Fruit fly (Drosophila melanogaster) whole organism, embryonic: ENCODE results near the gene CG43248.
A peak's percentile ranks its signal among the peaks of the same experiment; 100 is the strongest.

Source experiments
- Adf1 ChIP-seq: fragments of 200-800 bp; sonication (Bioruptor generic); IDR thresholded peaks from 2 replicates; pipeline ENCODE4 v1.3.6; 2022; ENCODE audit warnings: missing biosample characterization, missing genetic modification characterization
- B-H2 ChIP-seq: fragments of 200-800 bp; sonication (Bioruptor generic); optimal IDR thresholded peaks from 2 replicates; lab custom pipeline; 2018; ENCODE audit warnings: missing biosample characterization, mild to moderate bottlenecking, missing genetic modification characterization
- BEAF-32 ChIP-seq: fragments of 200-800 bp; sonication (Bioruptor generic); optimal IDR thresholded peaks from 3 replicates; lab custom pipeline; 2017; ENCODE audit warnings: missing biosample characterization, missing genetic modification characterization, mild to moderate bottlenecking, moderate library complexity, missing genetic modification reagents
- CG10274 ChIP-seq: fragments of 200-800 bp; sonication (Bioruptor generic); optimal IDR thresholded peaks from 3 replicates; lab custom pipeline; 2017; ENCODE audit warnings: missing biosample characterization, mild to moderate bottlenecking, missing genetic modification characterization
- CG12391 ChIP-seq: fragments of 200-800 bp; sonication (Bioruptor generic); optimal IDR thresholded peaks from 3 replicates; lab custom pipeline; 2018; ENCODE audit warnings: missing biosample characterization, mild to moderate bottlenecking, missing genetic modification characterization, moderate library complexity
- CG12769 ChIP-seq: fragments of 200-800 bp; sonication (Bioruptor generic); optimal IDR thresholded peaks from 2 replicates; lab custom pipeline; 2019; ENCODE audit warnings: missing biosample characterization, mild to moderate bottlenecking, missing genetic modification characterization, moderate library complexity
- CG14860 ChIP-seq: fragments of 200-800 bp; sonication (Bioruptor generic); IDR thresholded peaks from 3 replicates; pipeline ENCODE4 v1.3.6; 2022; ENCODE audit warnings: missing biosample characterization, missing genetic modification characterization; ENCODE audit not compliant: partially characterized antibody
- CG15696 ChIP-seq: fragments of 200-800 bp; sonication (Bioruptor generic); optimal IDR thresholded peaks from 2 replicates; lab custom pipeline; 2019; ENCODE audit warnings: missing biosample characterization, mild to moderate bottlenecking, missing genetic modification characterization, moderate library complexity
- CG2120 ChIP-seq: fragments of 200-800 bp; sonication (Bioruptor generic); optimal IDR thresholded peaks from 3 replicates; lab custom pipeline; 2016; ENCODE audit warnings: missing biosample characterization, missing genetic modification characterization
- CG2712 ChIP-seq: fragments of 200-800 bp; optimal IDR thresholded peaks from 3 replicates; lab custom pipeline; 2019; ENCODE audit warnings: missing biosample characterization, mild to moderate bottlenecking, missing genetic modification characterization, moderate library complexity
- CG3163 ChIP-seq: fragments of 200-800 bp; sonication (Bioruptor generic); optimal IDR thresholded peaks from 3 replicates; lab custom pipeline; 2016; ENCODE audit warnings: missing biosample characterization, missing genetic modification characterization
- CG3281 ChIP-seq: fragments of 200-800 bp; sonication (Bioruptor generic); optimal IDR thresholded peaks from 3 replicates; lab custom pipeline; 2017; ENCODE audit warnings: missing biosample characterization, mild to moderate bottlenecking, missing genetic modification characterization
- CG34422 ChIP-seq: fragments of 200-800 bp; sonication (Bioruptor generic); IDR thresholded peaks from 3 replicates; pipeline ENCODE4 v1.3.6; 2022; ENCODE audit warnings: missing biosample characterization, missing genetic modification characterization
- CG4282 ChIP-seq: fragments of 200-800 bp; sonication (Bioruptor generic); optimal IDR thresholded peaks from 2 replicates; lab custom pipeline; 2016; ENCODE audit warnings: missing biosample characterization, missing genetic modification characterization
- CG4360 ChIP-seq: fragments of 200-800 bp; sonication (Bioruptor generic); IDR thresholded peaks from 2 replicates; pipeline ENCODE4 v1.3.6; 2022; ENCODE audit warnings: missing biosample characterization, missing genetic modification characterization
- CG6175 ChIP-seq: fragments of 200-800 bp; sonication (Bioruptor generic); IDR thresholded peaks from 3 replicates; pipeline ENCODE4 v1.3.6; 2022; ENCODE audit warnings: missing biosample characterization, missing genetic modification characterization
- CG7987 ChIP-seq: fragments of 200-800 bp; sonication (Bioruptor generic); optimal IDR thresholded peaks from 2 replicates; lab custom pipeline; 2018; ENCODE audit warnings: missing biosample characterization, mild to moderate bottlenecking, missing genetic modification characterization, moderate library complexity
- CTCF ChIP-seq: fragments of 200-800 bp; sonication (Bioruptor generic); optimal IDR thresholded peaks from 2 replicates; lab custom pipeline; 2017; ENCODE audit warnings: missing biosample characterization, mild to moderate bottlenecking, missing genetic modification characterization, moderate library complexity
- Dad ChIP-seq: fragments of 200-800 bp; sonication (Bioruptor generic); optimal IDR thresholded peaks from 3 replicates; lab custom pipeline; 2016; ENCODE audit warnings: missing biosample characterization, missing genetic modification characterization
- Dek ChIP-seq: fragments of 200-800 bp; sonication (Bioruptor generic); optimal IDR thresholded peaks from 3 replicates; lab custom pipeline; 2019; ENCODE audit warnings: missing biosample characterization, mild to moderate bottlenecking, missing genetic modification characterization, moderate library complexity
- Dref ChIP-seq: fragments of 200-800 bp; sonication (Bioruptor generic); IDR thresholded peaks from 2 replicates; pipeline ENCODE4 v1.3.6; 2022; ENCODE audit warnings: missing biosample characterization, missing genetic modification characterization
- Ets97D ChIP-seq: fragments of 200-800 bp; sonication (Bioruptor generic); optimal IDR thresholded peaks from 3 replicates; lab custom pipeline; 2016; ENCODE audit warnings: missing biosample characterization, missing genetic modification characterization
- Fer3 ChIP-seq: fragments of 200-800 bp; sonication (Bioruptor generic); optimal IDR thresholded peaks from 2 replicates; lab custom pipeline; 2018; ENCODE audit warnings: missing biosample characterization, mild to moderate bottlenecking, missing genetic modification characterization, moderate library complexity
- Hand ChIP-seq: fragments of 200-800 bp; sonication (Bioruptor generic); optimal IDR thresholded peaks from 2 replicates; lab custom pipeline; 2017; ENCODE audit warnings: mild to moderate bottlenecking, missing biosample characterization, missing genetic modification reagents, missing genetic modification characterization
- Hey ChIP-seq: fragments of 200-800 bp; sonication (Bioruptor generic); optimal IDR thresholded peaks from 3 replicates; lab custom pipeline; 2018; ENCODE audit warnings: missing biosample characterization, mild to moderate bottlenecking, missing genetic modification characterization
- HmgD ChIP-seq: fragments of 200-800 bp; sonication (Bioruptor generic); optimal IDR thresholded peaks from 3 replicates; lab custom pipeline; 2016; ENCODE audit warnings: missing biosample characterization, missing genetic modification characterization
- Opbp ChIP-seq: fragments of 200-800 bp; sonication (Bioruptor generic); IDR thresholded peaks from 3 replicates; pipeline ENCODE4 v1.3.6; 2022; ENCODE audit warnings: missing biosample characterization, missing genetic modification characterization; ENCODE audit not compliant: partially characterized antibody
- Pdp1 ChIP-seq, 2 experiments: fragments of 200-800 bp; sonication (Bioruptor generic); optimal IDR thresholded peaks; 3 replicates each; lab custom pipeline; 2016; ENCODE audit warnings: missing biosample characterization in 2 of 2, missing genetic modification characterization in 2 of 2, mild to moderate bottlenecking in 1 of 2, moderate library complexity in 1 of 2
- Poxn ChIP-seq: fragments of 200-800 bp; sonication (Bioruptor generic); IDR thresholded peaks from 2 replicates; pipeline ENCODE4 v1.3.6; 2022; ENCODE audit warnings: missing biosample characterization, missing genetic modification characterization
- Sox100B ChIP-seq: fragments of 200-800 bp; sonication (Bioruptor generic); optimal IDR thresholded peaks from 3 replicates; lab custom pipeline; 2018; ENCODE audit warnings: missing biosample characterization, mild to moderate bottlenecking, missing genetic modification characterization
- al ChIP-seq: fragments of 200-800 bp; sonication (Bioruptor generic); IDR thresholded peaks from 2 replicates; pipeline ENCODE4 v1.3.6; 2022; ENCODE audit warnings: missing biosample characterization, missing genetic modification characterization
- bab2 ChIP-seq: fragments of 200-800 bp; sonication (Bioruptor generic); optimal IDR thresholded peaks from 2 replicates; lab custom pipeline; 2016; ENCODE audit warnings: missing biosample characterization, missing genetic modification characterization
- caup ChIP-seq: fragments of 200-800 bp; sonication (Bioruptor generic); optimal IDR thresholded peaks from 3 replicates; lab custom pipeline; 2017; ENCODE audit warnings: missing biosample characterization, mild to moderate bottlenecking, missing genetic modification characterization, moderate library complexity; ENCODE audit not compliant: severe bottlenecking
- ci ChIP-seq: fragments of 200-800 bp; sonication (Bioruptor generic); IDR thresholded peaks from 3 replicates; pipeline ENCODE4 v1.3.6; 2022; ENCODE audit warnings: missing biosample characterization, missing genetic modification characterization
- eyg ChIP-seq: fragments of 200-800 bp; sonication (Bioruptor generic); optimal IDR thresholded peaks from 3 replicates; lab custom pipeline; 2016; ENCODE audit warnings: missing biosample characterization, missing genetic modification characterization
- gce ChIP-seq: fragments of 200-800 bp; sonication (Bioruptor generic); IDR thresholded peaks from 3 replicates; pipeline ENCODE4 v1.3.6; 2022; ENCODE audit warnings: missing biosample characterization, missing genetic modification characterization
- gem ChIP-seq: fragments of 200-800 bp; sonication (Bioruptor generic); optimal IDR thresholded peaks from 2 replicates; lab custom pipeline; 2019; ENCODE audit warnings: missing biosample characterization, mild to moderate bottlenecking, missing genetic modification characterization, moderate library complexity
- grn ChIP-seq: fragments of 200-800 bp; sonication (Bioruptor generic); optimal IDR thresholded peaks from 3 replicates; lab custom pipeline; 2017; ENCODE audit warnings: missing biosample characterization, missing genetic modification characterization
- hkb ChIP-seq, 2 experiments: fragments of 200-800 bp in 1 of 2; fragments of >200 bp in 1 of 2; sonication (Bioruptor generic) in 1 of 2; IDR thresholded peaks in 1 of 2; optimal IDR thresholded peaks in 1 of 2; 2 replicates each; pipeline versions ENCODE4 v1.3.6 to Lab custom; 2017 to 2022; ENCODE audit warnings: missing biosample characterization in 1 of 2, missing genetic modification characterization in 1 of 2
- kay ChIP-seq: fragments of 200-800 bp; sonication (Bioruptor generic); optimal IDR thresholded peaks from 2 replicates; lab custom pipeline; 2016; ENCODE audit warnings: missing biosample characterization, missing genetic modification characterization
- kni ChIP-seq: fragments of 200-800 bp; sonication (Bioruptor generic); optimal IDR thresholded peaks from 3 replicates; lab custom pipeline; 2017; ENCODE audit warnings: mild to moderate bottlenecking, missing biosample characterization, missing genetic modification reagents, missing genetic modification characterization
- lilli ChIP-seq: fragments of 200-800 bp; sonication (Bioruptor generic); optimal IDR thresholded peaks from 3 replicates; lab custom pipeline; 2016; ENCODE audit warnings: missing biosample characterization, missing genetic modification characterization
- lmd ChIP-seq: fragments of 200-800 bp; sonication (Bioruptor generic); IDR thresholded peaks from 2 replicates; pipeline ENCODE4 v1.3.6; 2022; ENCODE audit warnings: missing biosample characterization, missing genetic modification characterization
- pros ChIP-seq: fragments of 200-800 bp; sonication (Bioruptor generic); optimal IDR thresholded peaks from 3 replicates; lab custom pipeline; 2019; ENCODE audit warnings: missing biosample characterization, mild to moderate bottlenecking, missing genetic modification characterization, moderate library complexity
- slp2 ChIP-seq: fragments of 200-800 bp; sonication (Bioruptor generic); optimal IDR thresholded peaks from 2 replicates; lab custom pipeline; 2016; ENCODE audit warnings: missing biosample characterization, missing genetic modification characterization
- z ChIP-seq: fragments of 200-800 bp; sonication (Bioruptor generic); IDR thresholded peaks from 3 replicates; pipeline ENCODE4 v1.3.6; 2022; ENCODE audit warnings: missing biosample characterization, missing genetic modification characterization
- zf30C ChIP-seq: fragments of 200-800 bp; sonication (Bioruptor generic); optimal IDR thresholded peaks from 3 replicates; lab custom pipeline; 2018; ENCODE audit warnings: missing biosample characterization, mild to moderate bottlenecking, missing genetic modification characterization

CG43248 gene

dm6 chr3L:15501646-15501972 is 29.7 kb downstream of the CG43248 start (continued):
- TF ChIP-seq Opbp (GFP tag; lab: Robert Waterston, UW), result no peak
- TF ChIP-seq Sox100B, result no peak
- no peak for TF ChIP-seq Hey (tag; lab: Kevin White, UChicago)
- TF ChIP-seq CG10274 (GFP tag; lab: Kevin White, UChicago), result no peak
- TF ChIP-seq Fer3, result no peak
- no peak for TF ChIP-seq CG15696 (tag; lab: Kevin White, UChicago)
- no peak for TF ChIP-seq Dad (GFP tag; lab: Kevin White, UChicago)
- no peak for TF ChIP-seq z (GFP tag; lab: Robert Waterston, UW)
- TF ChIP-seq lilli (GFP tag; lab: Kevin White, UChicago), result peak; percentile 10
- no peak for TF ChIP-seq CG14860 (GFP tag; lab: Robert Waterston, UW)
- TF ChIP-seq Dref (GFP tag; lab: Robert Waterston, UW), result no peak
- peak; percentile 6 for TF ChIP-seq gem (tag; lab: Kevin White, UChicago)
- TF ChIP-seq Hand, result no peak
- TF ChIP-seq Poxn (GFP tag; lab: Robert Waterston, UW), result no peak
- TF ChIP-seq HmgD, result no peak
- no peak for TF ChIP-seq kay (GFP tag; lab: Kevin White, UChicago)
- TF ChIP-seq ci (GFP tag; lab: Robert Waterston, UW), result no peak
- TF ChIP-seq CG12391, result no peak
- no peak for TF ChIP-seq zf30C (GFP tag; lab: Kevin White, UChicago)
- TF ChIP-seq, all 482 proteins: peak for 20

dm6 chr3L:15500813-15501645 is 30.2 kb downstream of the CG43248 start, which contains the start of gene CG7272:
TSS of gene CG7272 (plus strand) at chr3L:15500938.
- TF ChIP-seq Sox100B (no peak), lilli (GFP tag; lab: Kevin White, UChicago) (peak; percentile 37), CG7987 (GFP tag; lab: Kevin White, UChicago) (peak; percentile 26), Ets97D (GFP tag; lab: Kevin White, UChicago) (peak; percentile 18), hkb (optimal IDR thresholded peaks at IDR 0.05; lab: Kevin White, UChicago) (no peak), hkb (GFP tag; IDR thresholded peaks at IDR 0.05; lab: Robert Waterston, UW) (0 out of 2 replicates have a peak, but pooled peaks have one; percentile 32), caup (peak; percentile 38), CG6175 (GFP tag; lab: Robert Waterston, UW) (0 out of 3 replicates have a peak, but pooled peaks have one; percentile 22), Adf1 (peak; percentile 37; the same call in 1 of the 2 replicates), CG4360 (GFP tag; lab: Robert Waterston, UW) (no peak), slp2 (GFP tag; lab: Kevin White, UChicago) (no peak), al (GFP tag; lab: Robert Waterston, UW) (0 out of 2 replicates have a peak, but pooled peaks have one; percentile 13), CG3163 (GFP tag; lab: Kevin White, UChicago) (peak; percentile 34), CTCF (GFP tag; lab: Kevin White, UChicago) (peak; percentile 23), grn (GFP tag; lab: Kevin White, UChicago) (peak; percentile 14), CG12769 (tag; lab: Kevin White, UChicago) (peak; percentile 74), B-H2 (GFP tag; lab: Kevin White, UChicago) (peak; percentile 58), eyg (GFP tag; lab: Kevin White, UChicago) (peak; percentile 18), CG4282 (GFP tag; lab: Kevin White, UChicago) (no peak), pros (GFP tag; lab: Kevin White, UChicago) (peak; percentile 23), gce (GFP tag; lab: Robert Waterston, UW) (0 out of 3 replicates have a peak, but pooled peaks have one; percentile 41), BEAF-32 (peak; percentile 20), CG2712 (peak; percentile 7), kni (peak; percentile 60), CG3281 (GFP tag; lab: Kevin White, UChicago) (peak; percentile 3), bab2 (GFP tag; lab: Kevin White, UChicago) (peak; percentile 8), Hey (tag; lab: Kevin White, UChicago) (peak; percentile 2), Dek (tag; lab: Kevin White, UChicago) (peak; percentile 17), Pdp1 (GFP tag; optimal IDR thresholded peaks at IDR 0.05; lab: Kevin White, UChicago) (peak in 1 of 2 experiments; percentile 78), CG2120 (GFP tag; lab: Kevin White, UChicago) (peak; percentile 49), lmd (peak; percentile 28; the same call in 1 of the 2 replicates), CG34422 (GFP tag; lab: Robert Waterston, UW) (peak; percentile 62; the same call in 1 of the 3 replicates)
